Worm (Caenorhabditis elegans) whole organism, L1 larva: ENCODE results near the gene ehs-1.

Source experiments
- C34B4.2 ChIP-seq: sonication (generic microtip); optimal IDR thresholded peaks from 2 replicates; lab custom pipeline; 2017; ENCODE audit warnings: mild to moderate bottlenecking, missing genetic modification characterization, missing compliant biosample characterization
- Y116A8C.19 ChIP-seq: sonication (generic microtip); optimal IDR thresholded peaks from 2 replicates; lab custom pipeline; 2016; ENCODE audit warnings: missing compliant biosample characterization, missing genetic modification characterization, borderline replicate concordance
- aha-1 ChIP-seq: fragments of 150-350 bp; optimal IDR thresholded peaks from 2 replicates; lab custom pipeline; 2014; ENCODE audit warnings: missing biosample characterization, missing genetic modification characterization
- ama-1 ChIP-seq: fragments of 150-350 bp; optimal IDR thresholded peaks from 2 replicates; lab custom pipeline; 2014
- blmp-1 ChIP-seq: fragments of 150-350 bp; optimal IDR thresholded peaks from 2 replicates; lab custom pipeline; 2014; ENCODE audit warnings: missing biosample characterization, missing genetic modification characterization
- ceh-82 ChIP-seq, 3 experiments: fragments of 150-350 bp in 1 of 3; sonication (generic microtip) in 2 of 3; optimal IDR thresholded peaks; 2 replicates each; lab custom pipeline; 2014 to 2017; ENCODE audit warnings: missing biosample characterization in 3 of 3, missing genetic modification characterization in 3 of 3
- ceh-90 ChIP-seq: sonication (generic microtip); optimal IDR thresholded peaks from 2 replicates; lab custom pipeline; 2016; ENCODE audit warnings: missing genetic modification characterization, missing compliant biosample characterization
- dpl-1 ChIP-seq, 3 experiments: fragments of 150-350 bp in 2 of 3; sonication (generic microtip) in 1 of 3; optimal IDR thresholded peaks; 2 replicates each; lab custom pipeline; 2014 to 2017; ENCODE audit warnings: missing biosample characterization in 3 of 3, missing genetic modification characterization in 3 of 3, missing genetic modification reagents in 3 of 3
- efl-1 ChIP-seq, 4 experiments: fragments of 150-350 bp; optimal IDR thresholded peaks in 3 of 4; peaks in 1 of 4; 1 replicate in 1 of 4; 2 replicates in 3 of 4; lab custom pipeline; 2014; ENCODE audit warnings: missing biosample characterization in 2 of 4, missing genetic modification characterization in 2 of 4, missing genetic modification reagents in 2 of 4
- efl-3 ChIP-seq: fragments of 200-800 bp; sonication (Bioruptor generic); optimal IDR thresholded peaks from 2 replicates; lab custom pipeline; 2018; ENCODE audit warnings: mild to moderate bottlenecking, missing genetic modification characterization, missing compliant biosample characterization
- egl-13 ChIP-seq: sonication (generic microtip); optimal IDR thresholded peaks from 2 replicates; lab custom pipeline; 2016; ENCODE audit warnings: missing genotype, missing genetic modification reagents, missing genetic modification characterization, missing compliant biosample characterization
- egl-27 ChIP-seq, 2 experiments: fragments of 150-350 bp in 1 of 2; sonication (generic microtip); optimal IDR thresholded peaks; 3 replicates each; lab custom pipeline; 2017 to 2018; ENCODE audit warnings: missing biosample characterization in 2 of 2, missing genetic modification characterization in 2 of 2, missing genetic modification reagents in 2 of 2
- elt-3 ChIP-seq, 6 experiments: fragments of 150-350 bp in 1 of 6; sonication (generic microtip); optimal IDR thresholded peaks; 2 replicates each; lab custom pipeline; 2017 to 2018; ENCODE audit warnings: missing biosample characterization in 6 of 6, missing genetic modification characterization in 6 of 6, inconsistent platforms in 1 of 6
- fkh-8 ChIP-seq: sonication (generic microtip); optimal IDR thresholded peaks from 2 replicates; lab custom pipeline; 2016; ENCODE audit warnings: mild to moderate bottlenecking, missing genetic modification characterization, missing compliant biosample characterization
- grh-1 ChIP-seq: fragments of 200-800 bp; sonication (Bioruptor generic); IDR thresholded peaks from 2 replicates; pipeline ENCODE4 v1.3.6; 2022; ENCODE audit warnings: missing genetic modification reagents, missing genetic modification characterization, missing compliant biosample characterization
- irx-1 ChIP-seq: sonication (generic microtip); optimal IDR thresholded peaks from 2 replicates; lab custom pipeline; 2016; ENCODE audit warnings: missing genetic modification characterization, missing compliant biosample characterization
- lin-14 ChIP-seq: fragments of 200-800 bp; sonication (Bioruptor generic); optimal IDR thresholded peaks from 2 replicates; lab custom pipeline; 2018; ENCODE audit warnings: mild to moderate bottlenecking, missing genetic modification characterization, moderate library complexity, missing compliant biosample characterization
- lin-15B ChIP-seq: fragments of 150-350 bp; sonication (generic microtip); optimal IDR thresholded peaks from 3 replicates; lab custom pipeline; 2014; ENCODE audit warnings: missing biosample characterization, missing genetic modification characterization
- lir-3 ChIP-seq: sonication (generic microtip); optimal IDR thresholded peaks from 2 replicates; lab custom pipeline; 2016; ENCODE audit warnings: mild to moderate bottlenecking, missing genetic modification characterization, moderate library complexity, missing compliant biosample characterization; ENCODE audit not compliant: poor library complexity
- lsy-2 ChIP-seq, 2 experiments: fragments of 150-350 bp; optimal IDR thresholded peaks; 2 replicates each; lab custom pipeline; 2014; ENCODE audit warnings: missing biosample characterization in 2 of 2, missing genetic modification characterization in 2 of 2
- nhr-11 ChIP-seq: fragments of 150-350 bp; optimal IDR thresholded peaks from 2 replicates; lab custom pipeline; 2014; ENCODE audit warnings: missing biosample characterization, missing genetic modification characterization
- nhr-20 ChIP-seq: sonication (generic microtip); optimal IDR thresholded peaks from 2 replicates; lab custom pipeline; 2016; ENCODE audit warnings: mild to moderate bottlenecking, missing genetic modification characterization, missing compliant biosample characterization
- nhr-237 ChIP-seq: fragments of 150-350 bp; optimal IDR thresholded peaks from 2 replicates; lab custom pipeline; 2014; ENCODE audit warnings: missing biosample characterization, missing genetic modification characterization
- nhr-28 ChIP-seq: fragments of 150-350 bp; optimal IDR thresholded peaks from 2 replicates; lab custom pipeline; 2014; ENCODE audit warnings: missing biosample characterization, missing genetic modification characterization
- nhr-71 ChIP-seq: sonication (generic microtip); optimal IDR thresholded peaks from 2 replicates; lab custom pipeline; 2016; ENCODE audit warnings: mild to moderate bottlenecking, missing genetic modification characterization, moderate library complexity, missing compliant biosample characterization
- nhr-76 ChIP-seq: sonication (generic microtip); optimal IDR thresholded peaks from 2 replicates; lab custom pipeline; 2017; ENCODE audit warnings: missing biosample characterization, missing genetic modification characterization
- nhr-85 ChIP-seq: sonication (generic microtip); peaks from one replicate; lab custom pipeline; 2016; ENCODE audit warnings: missing genetic modification characterization, inconsistent platforms, missing compliant biosample characterization
- pag-3 ChIP-seq: sonication (generic microtip); optimal IDR thresholded peaks from 2 replicates; lab custom pipeline; 2017; ENCODE audit warnings: missing genetic modification characterization, mild to moderate bottlenecking, missing compliant biosample characterization, antibody characterized with exemption, borderline replicate concordance; ENCODE audit not compliant: insufficient read depth
- pax-3 ChIP-seq: fragments of 200-800 bp; sonication (Bioruptor generic); optimal IDR thresholded peaks from 2 replicates; lab custom pipeline; 2018; ENCODE audit warnings: mild to moderate bottlenecking, missing genetic modification characterization, moderate library complexity, missing compliant biosample characterization
- rnt-1 ChIP-seq: sonication (generic microtip); optimal IDR thresholded peaks from 2 replicates; lab custom pipeline; 2016; ENCODE audit warnings: mild to moderate bottlenecking, missing genetic modification characterization, moderate library complexity, missing compliant biosample characterization
- snu-23 ChIP-seq: sonication (generic microtip); optimal IDR thresholded peaks from 2 replicates; lab custom pipeline; 2016; ENCODE audit warnings: missing genetic modification characterization, missing compliant biosample characterization
- sox-4 ChIP-seq: sonication (generic microtip); optimal IDR thresholded peaks from 2 replicates; lab custom pipeline; 2016; ENCODE audit warnings: missing genetic modification characterization, missing compliant biosample characterization
- unc-30 ChIP-seq: sonication (generic microtip); optimal IDR thresholded peaks from 2 replicates; lab custom pipeline; 2017; ENCODE audit warnings: missing biosample characterization, missing genetic modification characterization
- unc-98 ChIP-seq: fragments of 200-800 bp; sonication (Bioruptor generic); IDR thresholded peaks from 2 replicates; pipeline ENCODE4 v1.3.6; 2022; ENCODE audit warnings: missing genetic modification characterization, missing compliant biosample characterization
- xbp-1 ChIP-seq: sonication (generic microtip); optimal IDR thresholded peaks from 2 replicates; lab custom pipeline; 2016; ENCODE audit warnings: missing genetic modification characterization, missing compliant biosample characterization
- zip-4 ChIP-seq: fragments of 200-800 bp; sonication (Bioruptor generic); optimal IDR thresholded peaks from 2 replicates; lab custom pipeline; 2018; ENCODE audit warnings: mild to moderate bottlenecking, missing genetic modification characterization, moderate library complexity, missing compliant biosample characterization
- ztf-11 ChIP-seq, 2 experiments: sonication (generic microtip); optimal IDR thresholded peaks; 2 replicates each; lab custom pipeline; 2016 to 2017; ENCODE audit warnings: missing genetic modification characterization in 2 of 2, missing biosample characterization in 1 of 2, missing compliant biosample characterization in 1 of 2

ehs-1 gene

ce11 chrII:5788815-5789214 is 31.7 kb upstream of the ehs-1 start, which contains the start of gene K05F1.13:
K05F1.13 (plus strand) TSS chrII:5789115.
- TF ChIP-seq nhr-20 (tag; lab: Kevin White, UChicago) (no peak), dpl-1 (GFP tag; optimal IDR thresholded peaks at IDR 0.05; lab: Kevin White, UChicago) (no peak), nhr-28 (no peak), ztf-11 (tag; optimal IDR thresholded peaks at IDR 0.05; lab: Kevin White, UChicago) (no peak), unc-30 (tag; lab: Kevin White, UChicago) (no peak), egl-13 (tag; lab: Kevin White, UChicago) (no peak), zip-4 (GFP tag; lab: Kevin White, UChicago) (no peak)

- TF ChIP-seq sox-4 (no peak), pag-3 (tag; lab: Kevin White, UChicago) (peak; percentile 89), lin-14 (GFP tag; lab: Kevin White, UChicago) (peak; percentile 58), efl-1 (optimal IDR thresholded peaks at IDR 0.05; lab: Kevin White, UChicago) (no peak), efl-1 (GFP tag; optimal IDR thresholded peaks at IDR 0.05 in 1 of 2; lab: Kevin White, UChicago) (peak in 1 of 2 experiments; percentile 42), nhr-71 (peak; percentile 0), rnt-1 (tag; lab: Kevin White, UChicago) (peak; percentile 36)
Measured at ce11 chrII:5790313-5790773, 30.2 kb upstream of the ehs-1 start, which contains the start of gene lect-2. lect-2 (plus strand) TSS chrII:5790723.

- TF ChIP-seq xbp-1 (tag; lab: Kevin White, UChicago): no peak
- no peak for TF ChIP-seq grh-1 (GFP tag; lab: Robert Waterston, UW)
- no peak for TF ChIP-seq nhr-76
- TF ChIP-seq snu-23 (GFP tag; lab: Kevin White, UChicago): no peak
- TF ChIP-seq nhr-11 (tag; lab: Kevin White, UChicago): no peak
- TF ChIP-seq efl-3 (GFP tag; lab: Kevin White, UChicago): no peak
- no peak for TF ChIP-seq C34B4.2 (tag; lab: Kevin White, UChicago)
- TF ChIP-seq aha-1 (tag; lab: Kevin White, UChicago): no peak
Measured at ce11 chrII:5792490-5792889, 28.0 kb upstream of the ehs-1 start, which contains the start of gene K05F1.14. K05F1.14 (minus strand) TSS chrII:5792590.

ce11 chrII:5794195-5794594 is 26.3 kb upstream of the ehs-1 start, which contains the start of gene acdh-8:
acdh-8 (plus strand) TSS chrII:5794495.
- no peak for TF ChIP-seq lir-3 (tag; lab: Kevin White, UChicago)
- TF ChIP-seq ama-1 (lab: Kevin White, UChicago): no peak
- TF ChIP-seq xbp-1 (tag; lab: Kevin White, UChicago): no peak
- no peak for TF ChIP-seq ceh-82 (tag; optimal IDR thresholded peaks at IDR 0.05; lab: Kevin White, UChicago)
- TF ChIP-seq unc-98: no peak
- TF ChIP-seq pax-3 (tag; lab: Kevin White, UChicago): no peak
- TF ChIP-seq elt-3 (tag; optimal IDR thresholded peaks at IDR 0.05; lab: Kevin White, UChicago): no peak
- no peak for TF ChIP-seq lin-15B (tag; lab: Kevin White, UChicago)
- TF ChIP-seq zip-4 (GFP tag; lab: Kevin White, UChicago): no peak
- no peak for TF ChIP-seq ceh-90 (tag; lab: Kevin White, UChicago)
- no peak for TF ChIP-seq egl-27 (tag; optimal IDR thresholded peaks at IDR 0.05; lab: Kevin White, UChicago)
- no peak for TF ChIP-seq unc-30 (tag; lab: Kevin White, UChicago)
- no peak for TF ChIP-seq lsy-2 (tag; optimal IDR thresholded peaks at IDR 0.05; lab: Kevin White, UChicago)

ce11 chrII:5797348-5797977 is 23.0 kb upstream of the ehs-1 start, which contains the start of the genes msp-63 and msp-142:
msp-63 (minus strand) TSS chrII:5797448.
msp-142 (plus strand) TSS chrII:5797927.
- no peak for TF ChIP-seq blmp-1
- TF ChIP-seq nhr-85: no peak
- TF ChIP-seq unc-98: no peak
- TF ChIP-seq Y116A8C.19 (tag; lab: Kevin White, UChicago): no peak
- TF ChIP-seq irx-1 (tag; lab: Kevin White, UChicago): no peak
- TF ChIP-seq fkh-8 (tag; lab: Kevin White, UChicago): no peak
- TF ChIP-seq nhr-237: no peak
- no peak for TF ChIP-seq C34B4.2 (tag; lab: Kevin White, UChicago)
- TF ChIP-seq, all 84 proteins: peak for 0
